Worm (Caenorhabditis elegans) whole organism, L4/young adult: ENCODE measurements around the gene C34F11.8.

Source experiments
- W03F9.2 ChIP-seq: fragments of 150-350 bp; optimal IDR thresholded peaks from 2 replicates; lab custom pipeline; 2014; ENCODE audit warnings: missing biosample characterization, missing genetic modification characterization
- dao-5 ChIP-seq: sonication (generic microtip); optimal IDR thresholded peaks from 2 replicates; lab custom pipeline; 2016; ENCODE audit warnings: missing genotype, missing genetic modification characterization, moderate library complexity, missing compliant biosample characterization
- him-1 ChIP-seq: sonication (generic microtip); optimal IDR thresholded peaks from 2 replicates; lab custom pipeline; 2016; ENCODE audit warnings: missing genotype, missing genetic modification reagents, missing genetic modification characterization, missing compliant biosample characterization

DNA sequence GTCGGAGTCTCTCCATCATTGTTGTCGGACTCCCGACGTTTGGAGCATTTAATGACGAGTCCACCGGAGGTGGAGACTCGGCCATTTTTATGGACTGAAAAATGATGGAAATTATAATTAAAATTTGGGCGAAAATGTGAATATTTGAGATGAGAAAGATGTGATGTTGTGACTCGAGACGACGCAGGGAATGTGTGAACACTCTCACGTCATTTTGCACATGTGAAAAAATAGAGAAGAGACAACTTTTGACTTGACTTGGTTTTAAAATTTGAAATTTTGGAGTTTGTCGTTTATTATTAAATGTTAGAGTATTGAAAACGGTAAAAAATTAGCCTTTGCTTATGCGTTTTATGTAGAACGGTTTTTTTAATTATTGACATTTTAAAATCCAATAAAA lies 14.5 kb upstream of the C34F11.8 start, which contains the start of gene dsh-1:
- TF ChIP-seq him-1 (tag; lab: Kevin White, UChicago) (no peak), W03F9.2 (no peak), dao-5 (tag; lab: Kevin White, UChicago) (no peak)
